Worm (Caenorhabditis elegans): ENCODE data around the gene rla-2.
A peak's percentile ranks its signal among the peaks of the same experiment; 100 is the strongest.

Gene rla-2

ce11 chrIV:13398728-13399127 lies 28.6 kb upstream of the rla-2 start, which contains the start of gene Y62E10A.13:
Gene Y62E10A.13, minus strand, starts transcription at chrIV:13399053.
- TF ChIP-seq atf-7 (tag; optimal IDR thresholded peaks at IDR 0.05) (peak; percentile 22), dox-1 (GFP tag; IDR thresholded peaks at IDR 0.05) (no peak), F37B4.10 (GFP tag; IDR thresholded peaks at IDR 0.05) (no peak), snpc-3.4 (tag; optimal IDR thresholded peaks at IDR 0.05) (peak; percentile 24), hrde-1 (tag; optimal IDR thresholded peaks at IDR 0.05; ENCODE audit: borderline replicate concordance) (peak; percentile 51), snpc-1.1 (tag; optimal IDR thresholded peaks at IDR 0.05; ENCODE audit: insufficient read depth) (peak; percentile 14), F49E8.2 (tag; optimal IDR thresholded peaks at IDR 0.05; ENCODE audit: insufficient read depth) (peak; percentile 46), snpc-4 (GFP tag; optimal IDR thresholded peaks at IDR 0.05) (no peak), snpc-4 (tag; optimal IDR thresholded peaks at IDR 0.05) (peak in 2 of 4 experiments; percentile 8 to 62), lsl-1 (GFP tag; optimal IDR thresholded peaks at IDR 0.05) (peak; percentile 28), snpc-1.3 (tag; optimal IDR thresholded peaks at IDR 0.05; ENCODE audit: insufficient read depth) (peak; percentile 42), attf-6 (GFP tag; IDR thresholded peaks at IDR 0.05) (peak; percentile 41; the same call in 1 of the 2 replicates), tlf-1 (GFP tag; optimal IDR thresholded peaks at IDR 0.05) (peak; percentile 42), unc-130 (GFP tag; optimal IDR thresholded peaks at IDR 0.05) (peak; percentile 49), bed-1 (GFP tag; IDR thresholded peaks at IDR 0.05) (0 out of 2 replicates have a peak, but pooled peaks have one; percentile 34), him-1 (tag; optimal IDR thresholded peaks at IDR 0.05) (no peak), dpff-1 (tag; optimal IDR thresholded peaks at IDR 0.05) (peak; percentile 25), T26A5.8 (tag; optimal IDR thresholded peaks at IDR 0.05) (peak; percentile 67), F10E7.11 (tag; optimal IDR thresholded peaks at IDR 0.05) (peak; percentile 53), repo-1 (tag; optimal IDR thresholded peaks at IDR 0.05) (peak; percentile 4), ceh-79 (tag; optimal IDR thresholded peaks at IDR 0.05) (peak; percentile 39), chd-7 (tag; optimal IDR thresholded peaks at IDR 0.05) (peak; percentile 50), Y53G8AR.9 (GFP tag; conservative IDR thresholded peaks at IDR 0.05) (peak; percentile 43; the same call in 1 of the 2 replicates), nhr-90 (tag; optimal IDR thresholded peaks at IDR 0.05) (no peak), hsf-1 (GFP tag; IDR thresholded peaks at IDR 0.05) (peak; percentile 63; the same call in 1 of the 2 replicates), unc-62 (GFP tag; optimal IDR thresholded peaks at IDR 0.05) (no peak), lin-54 (GFP tag; optimal IDR thresholded peaks at IDR 0.05) (peak; percentile 25), F22D6.2 (tag; optimal IDR thresholded peaks at IDR 0.05) (no peak), fkh-3 (tag; optimal IDR thresholded peaks at IDR 0.05) (no peak), madf-6 (GFP tag; IDR thresholded peaks at IDR 0.05) (peak; percentile 64), madf-8 (GFP tag; conservative IDR thresholded peaks at IDR 0.05) (no peak), cebp-2 (GFP tag; IDR thresholded peaks at IDR 0.05) (peak; percentile 84; the same call in 1 of the 2 replicates), rcor-1 (GFP tag; IDR thresholded peaks at IDR 0.05) (0 out of 2 replicates have a peak, but pooled peaks have one; percentile 20), ztf-22 (GFP tag; optimal IDR thresholded peaks at IDR 0.05) (no peak), B0336.3 (GFP tag; IDR thresholded peaks at IDR 0.05) (peak; percentile 61; the same call in 1 of the 2 replicates), madf-3 (GFP tag; IDR thresholded peaks at IDR 0.05) (0 out of 2 replicates have a peak, but pooled peaks have one; percentile 7)

ce11 chrIV:13396375-13396774 lies 26.3 kb upstream of the rla-2 start:
- TF ChIP-seq nhr-80 (tag; optimal IDR thresholded peaks at IDR 0.05) (peak; percentile 37), ZK185.1 (tag; optimal IDR thresholded peaks at IDR 0.05; ENCODE audit: poor library complexity, severe bottlenecking) (peak; percentile 27), mes-4 (tag; optimal IDR thresholded peaks at IDR 0.05) (no peak), lin-40 (tag; optimal IDR thresholded peaks at IDR 0.05) (peak; percentile 15), snpc-1.3 (tag; optimal IDR thresholded peaks at IDR 0.05; ENCODE audit: insufficient read depth) (no peak), lag-1 (GFP tag; IDR thresholded peaks at IDR 0.05) (no peak), F10E7.11 (tag; optimal IDR thresholded peaks at IDR 0.05) (no peak), snpc-4 (GFP tag; optimal IDR thresholded peaks at IDR 0.05) (no peak), snpc-4 (tag; optimal IDR thresholded peaks at IDR 0.05) (no peak), ceh-58 (GFP tag; IDR thresholded peaks at IDR 0.05) (no peak), akir-1 (GFP tag; optimal IDR thresholded peaks at IDR 0.05) (no peak), Y79H2A.3 (GFP tag; conservative IDR thresholded peaks at IDR 0.05) (no peak)

Measured in whole organism, young adult.